Worm (Caenorhabditis elegans) whole organism, L3 larva: Measurements from ENCODE around the gene nsph-4.3.
A peak's percentile ranks its signal among the peaks of the same experiment; 100 is the strongest.

ENCODE experiments used
- R02D3.7 ChIP-seq: fragments of 150-350 bp; optimal IDR thresholded peaks from 2 replicates; lab custom pipeline; 2014; ENCODE audit warnings: missing biosample characterization, missing genetic modification characterization
- ZK546.5 ChIP-seq: sonication (generic microtip); optimal IDR thresholded peaks from 2 replicates; lab custom pipeline; 2017; ENCODE audit warnings: missing biosample characterization, missing genetic modification characterization
- aly-2 ChIP-seq: fragments of 150-350 bp; optimal IDR thresholded peaks from 2 replicates; lab custom pipeline; 2014; ENCODE audit warnings: missing biosample characterization, missing genetic modification characterization
- ama-1 ChIP-seq: fragments of 150-350 bp; optimal IDR thresholded peaks from 2 replicates; lab custom pipeline; 2018
- ceh-16 ChIP-seq: sonication (generic microtip); optimal IDR thresholded peaks from 2 replicates; lab custom pipeline; 2017; ENCODE audit warnings: missing biosample characterization, missing genetic modification characterization
- ceh-28 ChIP-seq: fragments of 150-350 bp; optimal IDR thresholded peaks from 2 replicates; lab custom pipeline; 2014; ENCODE audit warnings: missing biosample characterization, missing genetic modification reagents, missing genetic modification characterization
- ceh-82 ChIP-seq: fragments of 150-350 bp; optimal IDR thresholded peaks from 2 replicates; lab custom pipeline; 2014; ENCODE audit warnings: missing biosample characterization, missing genetic modification characterization
- ceh-9 ChIP-seq: sonication (generic microtip); optimal IDR thresholded peaks from 2 replicates; lab custom pipeline; 2018; ENCODE audit warnings: missing biosample characterization, missing genetic modification characterization
- daf-12 ChIP-seq: fragments of 150-350 bp; optimal IDR thresholded peaks from 2 replicates; lab custom pipeline; 2014; ENCODE audit warnings: missing biosample characterization, missing genetic modification reagents, missing genetic modification characterization
- egl-27 ChIP-seq: sonication (generic microtip); optimal IDR thresholded peaks from 4 replicates; lab custom pipeline; 2017; ENCODE audit warnings: missing biosample characterization, missing genetic modification reagents, missing genetic modification characterization
- elt-2 ChIP-seq: sonication (generic microtip); optimal IDR thresholded peaks from 2 replicates; lab custom pipeline; 2016; ENCODE audit warnings: missing genetic modification reagents, mild to moderate bottlenecking, missing genetic modification characterization, missing compliant biosample characterization
- elt-3 ChIP-seq, 3 experiments: fragments of 150-350 bp in 1 of 3; sonication (generic microtip) in 2 of 3; optimal IDR thresholded peaks; 2 replicates in 2 of 3; 4 replicates in 1 of 3; lab custom pipeline; 2014 to 2017; ENCODE audit warnings: missing biosample characterization in 3 of 3, missing genetic modification characterization in 3 of 3
- eor-1 ChIP-seq, 2 experiments: fragments of 150-350 bp; optimal IDR thresholded peaks; 2 replicates each; lab custom pipeline; 2014 to 2018; ENCODE audit warnings: missing biosample characterization in 2 of 2, missing genetic modification characterization in 2 of 2
- fkh-10 ChIP-seq: sonication (generic microtip); optimal IDR thresholded peaks from 2 replicates; lab custom pipeline; 2017; ENCODE audit warnings: missing biosample characterization, missing genetic modification reagents, missing genetic modification characterization
- fkh-2 ChIP-seq: fragments of 150-350 bp; optimal IDR thresholded peaks from 2 replicates; lab custom pipeline; 2014; ENCODE audit warnings: missing biosample characterization, missing genetic modification reagents, missing genetic modification characterization
- fos-1 ChIP-seq: fragments of 150-350 bp; optimal IDR thresholded peaks from 2 replicates; lab custom pipeline; 2014; ENCODE audit warnings: missing biosample characterization, missing genetic modification characterization
- hmg-11 ChIP-seq: sonication (generic microtip); optimal IDR thresholded peaks from 2 replicates; lab custom pipeline; 2016; ENCODE audit warnings: missing genetic modification characterization, missing compliant biosample characterization
- jun-1 ChIP-seq: fragments of 150-350 bp; optimal IDR thresholded peaks from 2 replicates; lab custom pipeline; 2014; ENCODE audit warnings: missing biosample characterization, missing genetic modification reagents, missing genetic modification characterization
- lin-15B ChIP-seq: fragments of 150-350 bp; optimal IDR thresholded peaks from 2 replicates; lab custom pipeline; 2014; ENCODE audit warnings: missing biosample characterization, missing genetic modification characterization
- lin-39 ChIP-seq: fragments of 150-350 bp; optimal IDR thresholded peaks from 2 replicates; lab custom pipeline; 2018; ENCODE audit warnings: missing biosample characterization, missing genetic modification reagents, missing genetic modification characterization
- lsy-12 ChIP-seq: sonication (generic microtip); optimal IDR thresholded peaks from 2 replicates; lab custom pipeline; 2016; ENCODE audit warnings: mild to moderate bottlenecking, missing genetic modification characterization, missing compliant biosample characterization
- mdl-1 ChIP-seq: fragments of 150-350 bp; optimal IDR thresholded peaks from 2 replicates; lab custom pipeline; 2014; ENCODE audit warnings: missing biosample characterization, missing genetic modification characterization
- mml-1 ChIP-seq: fragments of 150-350 bp; sonication (generic microtip); optimal IDR thresholded peaks from 3 replicates; lab custom pipeline; 2014; ENCODE audit warnings: missing biosample characterization, missing genetic modification characterization
- nfya-1 ChIP-seq: sonication (generic microtip); optimal IDR thresholded peaks from 2 replicates; lab custom pipeline; 2017; ENCODE audit warnings: missing genetic modification characterization, mild to moderate bottlenecking, missing compliant biosample characterization, antibody characterized with exemption, moderate library complexity; ENCODE audit not compliant: insufficient read depth
- nhr-11 ChIP-seq: fragments of 150-350 bp; optimal IDR thresholded peaks from 2 replicates; lab custom pipeline; 2014; ENCODE audit warnings: missing biosample characterization, missing genetic modification characterization
- nhr-237 ChIP-seq: fragments of 150-350 bp; optimal IDR thresholded peaks from 2 replicates; lab custom pipeline; 2014; ENCODE audit warnings: missing biosample characterization, missing genetic modification characterization
- nhr-25 ChIP-seq: sonication (generic microtip); optimal IDR thresholded peaks from 2 replicates; lab custom pipeline; 2017; ENCODE audit warnings: missing biosample characterization, missing genetic modification characterization
- nhr-28 ChIP-seq: fragments of 150-350 bp; optimal IDR thresholded peaks from 2 replicates; lab custom pipeline; 2014; ENCODE audit warnings: missing biosample characterization, missing genetic modification characterization
- nhr-76 ChIP-seq: fragments of 150-350 bp; sonication (generic microtip); optimal IDR thresholded peaks from 5 replicates; lab custom pipeline; 2014; ENCODE audit warnings: missing biosample characterization, missing genetic modification characterization
- pha-4 ChIP-seq: fragments of 150-350 bp; optimal IDR thresholded peaks from 2 replicates; lab custom pipeline; 2014; ENCODE audit warnings: missing biosample characterization, missing genetic modification reagents, missing genetic modification characterization
- pqm-1 ChIP-seq: fragments of 150-350 bp; optimal IDR thresholded peaks from 2 replicates; lab custom pipeline; 2017; ENCODE audit warnings: missing biosample characterization, missing genetic modification characterization, inconsistent platforms
- sea-2 ChIP-seq: fragments of 150-350 bp; sonication (generic microtip); optimal IDR thresholded peaks from 4 replicates; lab custom pipeline; 2014; ENCODE audit warnings: missing biosample characterization, missing genetic modification reagents, missing genetic modification characterization
- skn-1 ChIP-seq: fragments of 150-350 bp; optimal IDR thresholded peaks from 2 replicates; lab custom pipeline; 2014; ENCODE audit warnings: missing biosample characterization, missing genetic modification characterization
- snpc-4 ChIP-seq: fragments of 150-350 bp; optimal IDR thresholded peaks from 2 replicates; lab custom pipeline; 2014; ENCODE audit warnings: missing biosample characterization, missing genetic modification characterization
- tbx-2 ChIP-seq: sonication (generic microtip); optimal IDR thresholded peaks from 2 replicates; lab custom pipeline; 2016; ENCODE audit warnings: mild to moderate bottlenecking, missing genetic modification characterization, missing compliant biosample characterization
- unc-39 ChIP-seq: sonication (generic microtip); optimal IDR thresholded peaks from 4 replicates; lab custom pipeline; 2017; ENCODE audit warnings: missing biosample characterization, missing genetic modification characterization
- unc-62 ChIP-seq: fragments of 150-350 bp; sonication (generic microtip); optimal IDR thresholded peaks from 4 replicates; lab custom pipeline; 2014; ENCODE audit warnings: missing biosample characterization, missing genetic modification reagents, missing genetic modification characterization
- zag-1 ChIP-seq: fragments of 150-350 bp; optimal IDR thresholded peaks from 2 replicates; lab custom pipeline; 2014; ENCODE audit warnings: missing biosample characterization, missing genetic modification characterization
- ztf-11 ChIP-seq: fragments of 150-350 bp; optimal IDR thresholded peaks from 2 replicates; lab custom pipeline; 2014; ENCODE audit warnings: missing biosample characterization, missing genetic modification characterization
- ztf-4 ChIP-seq: fragments of 150-350 bp; optimal IDR thresholded peaks from 2 replicates; lab custom pipeline; 2014; ENCODE audit warnings: missing biosample characterization, missing genetic modification characterization

The nsph-4.3 gene

ce11 chrIII:7584131-7584646 is 24.9 kb downstream of the nsph-4.3 start, which contains the start of gene cup-5:
Gene cup-5 (plus strand): TSS chrIII:7584181.
- TF ChIP-seq R02D3.7 (tag; lab: Kevin White, UChicago) (peak; percentile 84), snpc-4 (tag; lab: Kevin White, UChicago) (no peak), ama-1 (lab: Kevin White, UChicago) (no peak), ceh-28 (tag; lab: Kevin White, UChicago) (no peak), lin-15B (tag; lab: Kevin White, UChicago) (peak; percentile 39), tbx-2 (no peak), nhr-11 (tag; lab: Kevin White, UChicago) (no peak), lin-39 (tag; lab: Kevin White, UChicago) (peak; percentile 7), nhr-25 (tag; lab: Kevin White, UChicago) (peak; percentile 5), pha-4 (tag; lab: Kevin White, UChicago) (peak; percentile 80), elt-2 (peak; percentile 27), ceh-16 (tag; lab: Kevin White, UChicago) (no peak), nfya-1 (tag; lab: Kevin White, UChicago) (peak; percentile 45)

DNA sequence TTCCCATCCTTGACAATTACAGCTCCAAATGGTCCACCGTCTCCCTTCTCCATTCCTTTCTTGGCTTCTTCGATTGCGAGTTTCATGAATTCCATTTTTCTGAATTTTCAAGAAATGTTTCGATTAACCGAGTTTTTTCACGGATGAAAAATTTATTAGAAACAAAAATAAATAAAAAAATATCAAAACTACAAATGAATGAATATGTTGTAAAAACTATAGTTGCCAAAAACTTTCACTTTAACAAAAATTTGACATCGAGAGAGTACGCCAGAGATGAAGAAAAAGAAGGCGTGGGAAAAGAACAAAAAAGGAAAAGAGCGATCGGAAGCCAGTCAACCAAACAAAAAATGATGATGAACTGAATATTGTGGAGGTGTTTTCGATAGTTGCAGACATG is 26.2 kb downstream of the nsph-4.3 start, which contains the start of gene R13A5.10:
R13A5.10 (minus strand) TSS at position 101 of the 400 bp plus-strand sequence.
- TF ChIP-seq snpc-4 (tag; lab: Kevin White, UChicago) (no peak), mml-1 (tag; lab: Kevin White, UChicago) (no peak), nhr-237 (no peak), ceh-82 (tag; lab: Kevin White, UChicago) (no peak), fkh-2 (tag; lab: Kevin White, UChicago) (no peak), lin-15B (tag; lab: Kevin White, UChicago) (no peak), elt-3 (tag; optimal IDR thresholded peaks at IDR 0.05; lab: Kevin White, UChicago) (no peak)

ce11 chrIII:7580586-7580985 is 28.5 kb downstream of the nsph-4.3 start:
- peak; percentile 69 for TF ChIP-seq nfya-1 (tag; lab: Kevin White, UChicago)
- peak; percentile 63 for TF ChIP-seq hmg-11 (tag; lab: Kevin White, UChicago)
- TF ChIP-seq fkh-10 (GFP tag; lab: Kevin White, UChicago) = peak; percentile 85
- TF ChIP-seq fos-1 (tag; lab: Kevin White, UChicago) = no peak
- TF ChIP-seq daf-12 (tag; lab: Kevin White, UChicago) = no peak
- peak; percentile 17 for TF ChIP-seq snpc-4 (tag; lab: Kevin White, UChicago)
- peak; percentile 63 for TF ChIP-seq lin-39 (tag; lab: Kevin White, UChicago)
- TF ChIP-seq, all 47 proteins: peak for 5

ce11 chrIII:7579324-7579723 is 29.7 kb downstream of the nsph-4.3 start, which contains the start of gene mfsd-6:
Gene mfsd-6 (minus strand): TSS chrIII:7579411.
- TF ChIP-seq unc-39 (tag; lab: Kevin White, UChicago) = no peak
- TF ChIP-seq lin-39 (tag; lab: Kevin White, UChicago) = no peak
- peak; percentile 8 for TF ChIP-seq nfya-1 (tag; lab: Kevin White, UChicago)
- TF ChIP-seq ztf-4 (tag; lab: Kevin White, UChicago) = no peak
- no peak for TF ChIP-seq snpc-4 (tag; lab: Kevin White, UChicago)
- no peak for TF ChIP-seq ceh-9 (tag; lab: Kevin White, UChicago)
- TF ChIP-seq ztf-11 (tag; lab: Kevin White, UChicago) = no peak

DNA sequence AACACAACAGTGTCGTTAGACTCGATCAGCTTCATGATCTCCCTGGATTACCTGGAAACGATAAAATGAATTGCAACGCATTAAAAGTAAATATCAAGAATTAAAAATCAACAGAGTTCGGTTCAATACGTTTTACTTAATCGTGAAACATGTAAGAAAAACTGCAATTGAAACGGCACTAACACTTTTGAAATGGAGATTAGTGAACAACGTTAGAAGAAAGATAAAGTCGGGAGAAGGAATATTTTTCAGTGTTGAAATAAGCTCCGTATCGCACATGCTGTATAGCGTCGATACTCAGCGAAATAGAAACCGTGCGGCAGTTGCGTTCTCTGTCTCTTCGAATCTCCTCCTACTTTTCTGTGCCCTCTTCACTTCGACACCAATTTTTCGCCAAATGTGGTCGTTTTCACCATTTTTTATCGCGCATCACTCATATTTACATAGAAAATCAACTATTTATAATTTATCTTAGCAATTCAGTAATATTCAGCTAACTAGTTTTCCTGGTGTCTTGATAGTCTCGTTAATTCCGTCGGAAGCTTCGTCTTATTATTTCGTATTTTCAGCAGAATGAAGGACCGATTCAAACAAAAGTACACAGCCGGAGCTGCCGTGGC is 36.2 kb downstream of the nsph-4.3 start, which contains the start of the genes rpl-9 and lpd-7:
rpl-9 (minus strand) TSS at position 51 of the 620 bp plus-strand sequence.
lpd-7 (plus strand) TSS at position 570 of the 620 bp plus-strand sequence.
- TF ChIP-seq egl-27 (tag; lab: Kevin White, UChicago) (no peak), mml-1 (tag; lab: Kevin White, UChicago) (no peak), eor-1 (tag; optimal IDR thresholded peaks at IDR 0.05; lab: Kevin White, UChicago) (no peak), ztf-4 (tag; lab: Kevin White, UChicago) (no peak), aly-2 (tag; lab: Kevin White, UChicago) (no peak), fkh-2 (tag; lab: Kevin White, UChicago) (no peak), jun-1 (tag; lab: Kevin White, UChicago) (no peak), nhr-28 (tag; lab: Kevin White, UChicago) (no peak), ceh-9 (tag; lab: Kevin White, UChicago) (no peak), pqm-1 (peak; percentile 61), daf-12 (tag; lab: Kevin White, UChicago) (no peak), nhr-11 (tag; lab: Kevin White, UChicago) (peak; percentile 40), mdl-1 (no peak), fkh-10 (GFP tag; lab: Kevin White, UChicago) (peak; percentile 11), skn-1 (tag; lab: Kevin White, UChicago) (peak; percentile 50), unc-39 (tag; lab: Kevin White, UChicago) (no peak), tbx-2 (no peak), ama-1 (lab: Kevin White, UChicago) (peak; percentile 57), unc-62 (GFP tag; lab: Kevin White, UChicago) (no peak), hmg-11 (tag; lab: Kevin White, UChicago) (peak; percentile 78), ZK546.5 (tag; lab: Kevin White, UChicago) (no peak), snpc-4 (tag; lab: Kevin White, UChicago) (peak; percentile 55), zag-1 (no peak), elt-2 (peak; percentile 53), sea-2 (GFP tag; lab: Kevin White, UChicago) (no peak), nhr-76 (tag; lab: Kevin White, UChicago) (no peak), lsy-12 (peak; percentile 62), ceh-16 (tag; lab: Kevin White, UChicago) (no peak)
